Fruit fly (Drosophila melanogaster) whole organism, prepupa: Measurements from ENCODE around the gene CG7806.

Experiments used
- Blimp-1 ChIP-seq: fragments of 200-800 bp; sonication (Bioruptor generic); optimal IDR thresholded peaks from 3 replicates; lab custom pipeline; 2017; ENCODE audit warnings: missing biosample characterization, missing genetic modification characterization, mild to moderate bottlenecking, moderate library complexity, missing genetic modification reagents
- CG10631 ChIP-seq: fragments of 200-800 bp; sonication (Bioruptor generic); optimal IDR thresholded peaks from 2 replicates; lab custom pipeline; 2016; ENCODE audit warnings: missing biosample characterization, missing genetic modification characterization
- CG11294 ChIP-seq: fragments of 200-800 bp; sonication (Bioruptor generic); IDR thresholded peaks from 2 replicates; pipeline ENCODE4 v1.3.6; 2022; ENCODE audit warnings: missing biosample characterization, missing genetic modification characterization
- CG11762 ChIP-seq: fragments of 200-800 bp; sonication (Bioruptor generic); optimal IDR thresholded peaks from 3 replicates; lab custom pipeline; 2016; ENCODE audit warnings: missing biosample characterization, missing genetic modification characterization; ENCODE audit not compliant: insufficient read depth
- CG15336 ChIP-seq: fragments of 200-800 bp; sonication (Bioruptor generic); IDR thresholded peaks from 2 replicates; pipeline ENCODE4 v1.3.6; 2022; ENCODE audit warnings: missing biosample characterization, missing genetic modification characterization
- CG1621 ChIP-seq: fragments of 200-800 bp; sonication (Bioruptor generic); optimal IDR thresholded peaks from 3 replicates; lab custom pipeline; 2018; ENCODE audit warnings: missing biosample characterization, mild to moderate bottlenecking, missing genetic modification characterization
- CG16779 ChIP-seq: fragments of 200-800 bp; sonication (Bioruptor generic); optimal IDR thresholded peaks from 3 replicates; lab custom pipeline; 2017; ENCODE audit warnings: missing biosample characterization, mild to moderate bottlenecking, missing genetic modification characterization
- CG31627 ChIP-seq: fragments of 200-800 bp; sonication (Bioruptor generic); optimal IDR thresholded peaks from 3 replicates; lab custom pipeline; 2016; ENCODE audit warnings: missing biosample characterization, missing genetic modification characterization
- CG6163 ChIP-seq: fragments of 200-800 bp; sonication (Bioruptor generic); IDR thresholded peaks from 3 replicates; pipeline ENCODE4 v1.3.6; 2022; ENCODE audit warnings: missing biosample characterization, missing genetic modification characterization
- CG6276 ChIP-seq: fragments of 200-800 bp; sonication (Bioruptor generic); optimal IDR thresholded peaks from 2 replicates; lab custom pipeline; 2017; ENCODE audit warnings: missing biosample characterization, mild to moderate bottlenecking, missing genetic modification characterization
- CG6792 ChIP-seq: fragments of 200-800 bp; sonication (Bioruptor generic); optimal IDR thresholded peaks from 3 replicates; lab custom pipeline; 2016; ENCODE audit warnings: missing biosample characterization, missing genetic modification characterization
- CG6854 ChIP-seq: fragments of 200-800 bp; sonication (Bioruptor generic); optimal IDR thresholded peaks from 2 replicates; lab custom pipeline; 2017; ENCODE audit warnings: missing biosample characterization, mild to moderate bottlenecking, missing genetic modification characterization
- CG7368 ChIP-seq: fragments of 200-800 bp; sonication (Bioruptor generic); optimal IDR thresholded peaks from 3 replicates; lab custom pipeline; 2016; ENCODE audit warnings: missing biosample characterization, missing genetic modification characterization
- CG8119 ChIP-seq: fragments of 200-800 bp; sonication (Bioruptor generic); IDR thresholded peaks from 3 replicates; pipeline ENCODE4 v1.3.6; 2022; ENCODE audit warnings: missing biosample characterization, missing genetic modification characterization
- CG8319 ChIP-seq: fragments of 200-800 bp; sonication (Bioruptor generic); optimal IDR thresholded peaks from 3 replicates; lab custom pipeline; 2016; ENCODE audit warnings: missing biosample characterization, missing genetic modification characterization
- CG8632 ChIP-seq: fragments of 200-800 bp; sonication (Bioruptor generic); optimal IDR thresholded peaks from 3 replicates; lab custom pipeline; 2016; ENCODE audit warnings: missing biosample characterization, missing genetic modification characterization
- CG9139 ChIP-seq: fragments of 200-800 bp; sonication (Bioruptor generic); optimal IDR thresholded peaks from 3 replicates; lab custom pipeline; 2017; ENCODE audit warnings: missing biosample characterization, mild to moderate bottlenecking, missing genetic modification characterization
- Eip75B ChIP-seq: fragments of 200-800 bp; sonication (Bioruptor generic); optimal IDR thresholded peaks from 3 replicates; lab custom pipeline; 2016; ENCODE audit warnings: missing biosample characterization, missing genetic modification characterization
- Eip78C ChIP-seq: fragments of 200-800 bp; sonication (Bioruptor generic); peaks from one replicate; lab custom pipeline; 2016; ENCODE audit warnings: missing biosample characterization, missing genetic modification characterization
- Eip93F ChIP-seq: fragments of 200-800 bp; sonication (Bioruptor generic); optimal IDR thresholded peaks from 2 replicates; lab custom pipeline; 2016; ENCODE audit warnings: missing biosample characterization, mild to moderate bottlenecking, missing genetic modification characterization
- Ets96B ChIP-seq: fragments of 200-800 bp; optimal IDR thresholded peaks from 2 replicates; lab custom pipeline; 2019; ENCODE audit warnings: missing biosample characterization, mild to moderate bottlenecking, missing genetic modification characterization, moderate library complexity
- Gug ChIP-seq: fragments of 200-800 bp; sonication (Bioruptor generic); IDR thresholded peaks from 2 replicates; pipeline ENCODE4 v1.3.6; 2022; ENCODE audit warnings: missing biosample characterization, missing genetic modification characterization
- Hr4 ChIP-seq: fragments of 200-800 bp; sonication (Bioruptor generic); optimal IDR thresholded peaks from 3 replicates; lab custom pipeline; 2016; ENCODE audit warnings: missing biosample characterization, missing genetic modification characterization
- Met ChIP-seq: fragments of 200-800 bp; sonication (Bioruptor generic); optimal IDR thresholded peaks from 3 replicates; lab custom pipeline; 2016; ENCODE audit warnings: missing biosample characterization, missing genetic modification characterization
- OdsH ChIP-seq: fragments of 200-800 bp; sonication (Bioruptor generic); optimal IDR thresholded peaks from 3 replicates; lab custom pipeline; 2016; ENCODE audit warnings: missing biosample characterization, missing genetic modification characterization
- Sox14 ChIP-seq: fragments of 200-800 bp; sonication (Bioruptor generic); optimal IDR thresholded peaks from 3 replicates; lab custom pipeline; 2016; ENCODE audit warnings: missing biosample characterization, missing genetic modification characterization
- Sox15 ChIP-seq: fragments of 200-800 bp; sonication (Bioruptor generic); optimal IDR thresholded peaks from 3 replicates; lab custom pipeline; 2016; ENCODE audit warnings: missing biosample characterization, missing genetic modification characterization
- achi ChIP-seq: fragments of 200-800 bp; sonication (Bioruptor generic); optimal IDR thresholded peaks from 3 replicates; lab custom pipeline; 2016; ENCODE audit warnings: missing biosample characterization, missing genetic modification characterization
- acj6 ChIP-seq: fragments of 200-800 bp; sonication (Bioruptor generic); optimal IDR thresholded peaks from 3 replicates; lab custom pipeline; 2016; ENCODE audit warnings: missing biosample characterization, missing genetic modification characterization
- cyc ChIP-seq: fragments of 200-800 bp; sonication (Bioruptor generic); optimal IDR thresholded peaks from 3 replicates; lab custom pipeline; 2016; ENCODE audit warnings: missing biosample characterization, missing genetic modification characterization
- dac ChIP-seq: fragments of 200-800 bp; sonication (Bioruptor generic); optimal IDR thresholded peaks from 2 replicates; lab custom pipeline; 2017; ENCODE audit warnings: missing biosample characterization, mild to moderate bottlenecking, missing genetic modification characterization
- dsx ChIP-seq: fragments of 200-800 bp; optimal IDR thresholded peaks from 3 replicates; lab custom pipeline; 2019; ENCODE audit warnings: missing biosample characterization, mild to moderate bottlenecking, missing genetic modification characterization, moderate library complexity; ENCODE audit not compliant: poor library complexity, severe bottlenecking
- eg ChIP-seq: fragments of 200-800 bp; sonication (Bioruptor generic); IDR thresholded peaks from 3 replicates; pipeline ENCODE4 v1.3.6; 2022; ENCODE audit warnings: missing biosample characterization, missing genetic modification characterization
- esn ChIP-seq: fragments of 200-800 bp; sonication (Bioruptor generic); optimal IDR thresholded peaks from 2 replicates; lab custom pipeline; 2016; ENCODE audit warnings: missing biosample characterization, mild to moderate bottlenecking, missing genetic modification characterization, moderate library complexity
- fd59A ChIP-seq: fragments of 200-800 bp; sonication (Bioruptor generic); optimal IDR thresholded peaks from 2 replicates; lab custom pipeline; 2017; ENCODE audit warnings: missing biosample characterization, mild to moderate bottlenecking, missing genetic modification characterization, missing genetic modification reagents
- fkh ChIP-seq: fragments of 200-800 bp; sonication (Bioruptor generic); optimal IDR thresholded peaks from 3 replicates; lab custom pipeline; 2017; ENCODE audit warnings: missing biosample characterization, mild to moderate bottlenecking, missing genetic modification characterization, moderate library complexity
- lz ChIP-seq: fragments of 200-800 bp; sonication (Bioruptor generic); optimal IDR thresholded peaks from 3 replicates; lab custom pipeline; 2016; ENCODE audit warnings: missing biosample characterization, missing genetic modification characterization
- net ChIP-seq: fragments of 200-800 bp; sonication (Bioruptor generic); optimal IDR thresholded peaks from 3 replicates; lab custom pipeline; 2016; ENCODE audit warnings: missing biosample characterization, missing genetic modification characterization
- pdm3 ChIP-seq: fragments of 200-800 bp; sonication (Bioruptor generic); optimal IDR thresholded peaks from 3 replicates; lab custom pipeline; 2016; ENCODE audit warnings: missing biosample characterization, missing genetic modification characterization
- salr ChIP-seq, 2 experiments: fragments of 200-800 bp; sonication (Bioruptor generic); optimal IDR thresholded peaks; 3 replicates each; lab custom pipeline; 2016 to 2018; ENCODE audit warnings: missing biosample characterization in 2 of 2, missing genetic modification characterization in 2 of 2, mild to moderate bottlenecking in 1 of 2
- spab ChIP-seq: fragments of 200-800 bp; sonication (Bioruptor generic); optimal IDR thresholded peaks from 2 replicates; lab custom pipeline; 2017; ENCODE audit warnings: missing biosample characterization, mild to moderate bottlenecking, missing genetic modification characterization, missing genetic modification reagents
- svp ChIP-seq: fragments of 200-800 bp; sonication (Bioruptor generic); peaks from one replicate; lab custom pipeline; 2016; ENCODE audit warnings: missing biosample characterization, missing genetic modification characterization
- topi ChIP-seq: fragments of 200-800 bp; sonication (Bioruptor generic); optimal IDR thresholded peaks from 3 replicates; lab custom pipeline; 2016; ENCODE audit warnings: missing biosample characterization, missing genetic modification characterization
- vri ChIP-seq: fragments of 200-800 bp; sonication (Bioruptor generic); optimal IDR thresholded peaks from 3 replicates; lab custom pipeline; 2016; ENCODE audit warnings: missing biosample characterization, mild to moderate bottlenecking, missing genetic modification characterization

Gene CG7806

DNA sequence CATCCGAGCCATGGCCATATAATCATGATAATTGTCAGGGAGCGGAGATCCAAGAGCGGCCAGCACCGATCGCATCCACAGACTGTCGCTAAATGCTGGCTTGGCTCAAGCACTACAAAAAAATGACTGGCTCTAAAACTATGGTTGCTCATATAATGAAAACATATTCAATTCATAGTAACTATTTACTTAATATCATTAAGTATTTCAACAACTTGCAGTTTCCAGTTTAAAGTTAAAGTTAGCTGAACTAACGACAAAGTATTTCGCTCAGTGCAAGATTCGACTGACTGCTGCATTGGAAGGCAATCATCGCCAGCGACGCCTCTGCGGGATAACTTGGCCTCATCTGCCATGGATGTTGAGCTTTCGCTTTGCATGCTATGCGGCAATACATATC is 40.3 kb upstream of the CG7806 start (continued):
- TF ChIP-seq CG10631 (peak; percentile 72), CG8119 (GFP tag; lab: Robert Waterston, UW) (peak; percentile 84), esn (GFP tag; lab: Kevin White, UChicago) (peak; percentile 37), CG8319 (GFP tag; lab: Kevin White, UChicago) (peak; percentile 24), CG6163 (GFP tag; lab: Robert Waterston, UW) (peak; percentile 82), pdm3 (GFP tag; lab: Kevin White, UChicago) (peak; percentile 60), net (GFP tag; lab: Kevin White, UChicago) (peak; percentile 63), eg (GFP tag; lab: Robert Waterston, UW) (peak; percentile 82), Sox15 (GFP tag; lab: Kevin White, UChicago) (no peak), cyc (GFP tag; lab: Kevin White, UChicago) (peak; percentile 45), CG11762 (GFP tag; lab: Kevin White, UChicago) (no peak), Sox14 (GFP tag; lab: Kevin White, UChicago) (peak; percentile 58), CG31627 (GFP tag; lab: Kevin White, UChicago) (no peak), dsx (GFP tag; lab: Kevin White, UChicago) (peak; percentile 33), Eip93F (GFP tag; lab: Kevin White, UChicago) (no peak), spab (GFP tag; lab: Kevin White, UChicago) (peak; percentile 63), Met (GFP tag; lab: Kevin White, UChicago) (peak; percentile 35), CG9139 (GFP tag; lab: Kevin White, UChicago) (no peak), achi (GFP tag; lab: Kevin White, UChicago) (peak; percentile 72), Eip75B (GFP tag; lab: Kevin White, UChicago) (peak; percentile 55), salr (GFP tag; optimal IDR thresholded peaks at IDR 0.05; lab: Kevin White, UChicago) (peak; percentile 29 to 53), Gug (peak; percentile 86), CG15336 (GFP tag; lab: Robert Waterston, UW) (peak; percentile 92), Hr4 (GFP tag; lab: Kevin White, UChicago) (peak; percentile 67)

DNA sequence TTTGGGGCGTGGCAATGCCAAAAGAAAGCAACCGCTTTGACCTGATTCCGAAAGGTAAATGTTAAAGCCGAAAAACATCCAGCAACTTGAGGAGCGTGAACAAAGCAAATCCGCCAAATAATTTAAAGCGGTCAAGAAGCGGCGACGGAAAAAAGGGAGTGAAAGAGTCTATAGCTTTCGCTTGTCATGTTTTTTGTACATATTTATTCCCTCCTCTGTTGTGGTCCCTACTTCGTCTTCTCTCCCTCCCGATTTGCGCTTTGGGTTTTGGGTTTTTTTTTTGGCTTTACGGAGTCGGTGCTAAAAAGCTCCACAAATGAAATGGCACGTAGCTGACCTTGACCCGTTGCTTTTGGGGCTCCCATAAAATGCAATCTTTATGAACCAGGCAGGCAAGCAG is 37.1 kb upstream of the CG7806 start:
- TF ChIP-seq Blimp-1 (GFP tag; lab: Kevin White, UChicago) (peak; percentile 87), Eip78C (GFP tag; lab: Kevin White, UChicago) (peak; percentile 57), Eip75B (GFP tag; lab: Kevin White, UChicago) (peak; percentile 5), CG6854 (peak; percentile 70), acj6 (GFP tag; lab: Kevin White, UChicago) (no peak), svp (peak; percentile 69), CG10631 (no peak)

DNA sequence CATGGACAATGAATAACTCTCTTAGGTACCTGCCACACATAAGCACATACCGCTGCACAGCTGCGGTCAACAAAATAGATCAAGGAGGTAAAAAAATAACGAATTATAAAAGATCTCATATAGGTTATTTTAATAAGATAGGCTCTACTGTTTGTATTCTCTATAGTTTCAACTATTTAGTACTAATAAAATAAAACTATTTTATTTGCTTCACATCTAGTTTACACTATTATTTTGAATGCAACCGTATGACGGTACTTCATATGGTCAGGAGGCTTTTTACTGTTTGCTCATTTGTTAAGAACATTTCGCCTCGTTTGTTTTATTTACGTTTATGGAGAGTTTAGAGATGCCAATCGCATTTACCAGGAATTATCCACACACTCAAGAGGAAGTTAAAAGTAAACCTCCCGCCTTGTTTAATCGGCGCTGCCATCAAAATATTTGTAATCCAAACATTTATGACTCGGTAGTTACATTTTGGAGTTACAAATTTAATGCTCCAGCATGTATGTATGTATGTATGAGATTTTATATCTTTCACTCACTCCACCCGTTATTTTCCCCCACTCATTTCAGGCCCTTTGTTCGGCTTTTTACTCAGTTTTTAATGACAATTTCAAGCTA is 36.1 kb upstream of the CG7806 start:
- peak; percentile 30 for TF ChIP-seq fd59A (GFP tag; lab: Kevin White, UChicago)
- TF ChIP-seq CG8632 (GFP tag; lab: Kevin White, UChicago): peak; percentile 60
- TF ChIP-seq Gug: peak; percentile 52
- peak; percentile 86 for TF ChIP-seq Hr4 (GFP tag; lab: Kevin White, UChicago)
- peak; percentile 76 for TF ChIP-seq achi (GFP tag; lab: Kevin White, UChicago)
- peak; percentile 75 for TF ChIP-seq fkh (GFP tag; lab: Kevin White, UChicago)
- TF ChIP-seq CG10631: peak; percentile 63
- peak; percentile 41 for TF ChIP-seq CG16779 (tag; lab: Kevin White, UChicago)
- TF ChIP-seq CG1621 (tag; lab: Kevin White, UChicago): peak; percentile 55
- TF ChIP-seq lz (GFP tag; lab: Kevin White, UChicago): peak; percentile 61
- peak; percentile 87 for TF ChIP-seq CG8119 (GFP tag; lab: Robert Waterston, UW)
- TF ChIP-seq net (GFP tag; lab: Kevin White, UChicago): peak; percentile 53
- peak; percentile 54 for TF ChIP-seq CG6792
- peak; percentile 67 for TF ChIP-seq OdsH (GFP tag; lab: Kevin White, UChicago)
- peak; percentile 42 for TF ChIP-seq CG31627 (GFP tag; lab: Kevin White, UChicago)
- peak; percentile 53 for TF ChIP-seq spab (GFP tag; lab: Kevin White, UChicago)
- peak; percentile 10 to 64 for TF ChIP-seq salr (GFP tag; optimal IDR thresholded peaks at IDR 0.05; lab: Kevin White, UChicago)
- TF ChIP-seq Eip78C (GFP tag; lab: Kevin White, UChicago): peak; percentile 85
- peak; percentile 79 for TF ChIP-seq Ets96B (tag; lab: Kevin White, UChicago)
- peak; percentile 50 for TF ChIP-seq CG11762 (GFP tag; lab: Kevin White, UChicago)
- peak; percentile 42 for TF ChIP-seq CG7368
- peak; percentile 65 for TF ChIP-seq Eip75B (GFP tag; lab: Kevin White, UChicago)
- peak; percentile 31 for TF ChIP-seq topi (GFP tag; lab: Kevin White, UChicago)
- peak; percentile 76 for TF ChIP-seq CG6276
- 0 out of 2 replicates have a peak, but pooled peaks have one; percentile 34 for TF ChIP-seq CG11294
- TF ChIP-seq cyc (GFP tag; lab: Kevin White, UChicago): peak; percentile 0
- no peak for TF ChIP-seq Eip93F (GFP tag; lab: Kevin White, UChicago)
- TF ChIP-seq vri (GFP tag; lab: Kevin White, UChicago): peak; percentile 13
- TF ChIP-seq dac (GFP tag; lab: Kevin White, UChicago): peak; percentile 36
- TF ChIP-seq pdm3 (GFP tag; lab: Kevin White, UChicago): peak; percentile 69
